Worm (Caenorhabditis elegans): Measurements from ENCODE around the gene clec-177.
"Not testable (repeated sequence)": the region's sequence is repeated elsewhere in the genome, so short reads cannot be mapped to it uniquely, and the experiment has no call there.

clec-177 gene

DNA sequence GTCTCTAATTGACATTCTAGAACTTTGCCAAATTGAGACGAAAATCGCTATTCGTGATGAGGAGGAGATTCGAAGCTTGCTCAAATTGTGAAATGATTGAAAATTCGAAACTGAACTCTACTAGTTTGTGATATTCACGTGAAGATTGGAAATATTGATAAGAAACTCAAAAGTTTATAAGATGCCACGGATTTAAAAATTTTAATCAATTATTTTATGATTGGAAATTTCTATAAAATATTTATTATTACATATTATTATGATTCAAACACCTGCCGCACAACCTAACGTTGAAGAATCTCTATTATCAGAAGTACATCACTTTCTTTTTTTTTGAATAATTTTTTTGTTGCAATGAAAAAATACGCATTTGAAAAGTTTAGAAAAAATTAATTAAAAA lies 2.2 kb downstream of the clec-177 start, which contains the start of gene E03H12.7:
TSS of gene E03H12.7 (minus strand) at position 101 of the 400 bp plus-strand sequence.
- no peak for TF ChIP-seq W03F9.2 (tag; optimal IDR thresholded peaks at IDR 0.05)
- no peak for TF ChIP-seq dao-5 (tag; optimal IDR thresholded peaks at IDR 0.05)
- no peak for TF ChIP-seq him-1 (tag; optimal IDR thresholded peaks at IDR 0.05)

DNA sequence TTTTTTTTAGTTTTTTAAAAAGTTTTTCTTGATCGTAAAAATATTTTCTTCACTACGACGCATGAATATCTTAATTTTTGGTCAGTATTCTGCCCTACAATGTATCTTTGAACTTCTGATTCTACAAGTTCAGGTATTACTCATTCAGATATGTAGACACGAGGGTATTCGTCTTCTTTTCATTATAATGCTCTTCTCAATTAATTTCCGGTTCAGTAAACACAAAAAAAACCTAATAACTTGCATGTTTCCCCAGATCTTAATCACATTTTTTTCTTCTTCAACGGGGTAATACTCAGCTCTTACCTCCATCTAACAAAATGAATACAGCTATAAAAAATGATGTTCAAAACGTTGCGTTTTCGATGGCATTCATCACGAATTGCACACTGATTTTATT lies 5.7 kb downstream of the clec-177 start, which contains the start of gene str-162:
TSS of gene str-162 (plus strand) at position 301 of the 400 bp plus-strand sequence.
- TF ChIP-seq W03F9.2 (tag; optimal IDR thresholded peaks at IDR 0.05): no peak
- no peak for TF ChIP-seq dao-5 (tag; optimal IDR thresholded peaks at IDR 0.05)

DNA sequence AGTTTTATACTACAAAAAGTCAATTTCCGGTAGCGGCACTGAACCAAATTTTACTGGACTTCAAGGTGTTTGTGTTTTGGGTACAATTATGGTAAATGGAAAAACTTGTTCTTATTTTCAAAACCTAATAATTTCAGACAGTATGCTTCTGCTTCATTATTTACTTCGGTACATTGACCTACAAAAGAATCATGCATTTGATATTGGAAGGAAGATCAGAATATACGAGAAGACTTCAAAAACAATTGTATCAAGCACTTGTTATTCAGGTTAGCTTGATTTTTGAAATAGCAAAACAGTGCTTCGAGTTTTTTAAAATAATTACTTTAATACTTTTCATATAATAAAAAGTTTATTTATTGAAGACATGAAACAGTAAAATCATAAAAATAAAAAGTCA lies 6.8 kb downstream of the clec-177 start:
- TF ChIP-seq W03F9.2 (tag; optimal IDR thresholded peaks at IDR 0.05) (no peak), him-1 (tag; optimal IDR thresholded peaks at IDR 0.05) (no peak)

DNA sequence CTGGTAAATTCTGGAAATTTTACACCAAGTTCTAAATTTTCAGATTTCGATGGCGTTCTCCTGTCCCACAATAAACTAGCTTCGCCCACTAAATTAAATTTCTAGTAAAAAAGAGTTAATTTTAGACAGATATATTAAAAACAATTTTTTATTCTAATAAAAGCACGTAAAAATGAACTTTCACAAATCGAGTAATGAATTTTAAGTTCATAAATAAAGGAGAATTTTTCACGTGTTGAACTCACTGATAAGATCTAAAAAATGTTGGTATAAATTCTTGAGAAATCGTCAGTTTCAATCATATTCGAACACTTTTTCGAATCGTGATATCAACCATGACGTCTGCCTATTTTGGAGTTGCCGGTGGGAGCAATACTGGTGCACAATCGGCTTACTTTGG lies 9.5 kb downstream of the clec-177 start, which contains the start of gene ssq-2:
TSS of gene ssq-2 (plus strand) at position 301 of the 400 bp plus-strand sequence.
- no peak for TF ChIP-seq him-1 (tag; optimal IDR thresholded peaks at IDR 0.05)
- no peak for TF ChIP-seq dao-5 (tag; optimal IDR thresholded peaks at IDR 0.05)
- TF ChIP-seq W03F9.2 (tag; optimal IDR thresholded peaks at IDR 0.05): no peak

DNA sequence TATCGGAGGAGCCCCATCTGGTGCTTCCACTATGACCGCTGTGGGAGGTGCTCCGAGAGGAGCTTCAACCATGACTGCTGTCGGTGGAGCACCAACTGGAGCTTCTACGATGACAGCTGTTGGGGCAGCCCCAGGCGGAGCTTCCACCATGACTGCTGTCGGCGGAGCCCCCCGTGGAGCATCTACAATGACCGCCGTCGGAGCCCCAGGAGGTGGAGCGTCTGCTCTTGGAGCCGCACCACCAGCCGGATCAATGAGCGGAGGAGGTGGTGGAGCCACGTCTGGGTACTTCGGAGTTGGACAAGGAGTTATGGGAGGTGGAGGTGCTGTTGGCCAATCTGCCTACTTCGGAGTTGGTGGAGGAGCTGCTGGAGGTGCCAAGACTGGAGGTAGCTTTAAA lies 10.6 kb downstream of the clec-177 start:
- no peak for TF ChIP-seq him-1 (tag; optimal IDR thresholded peaks at IDR 0.05)
- no peak for TF ChIP-seq W03F9.2 (tag; optimal IDR thresholded peaks at IDR 0.05)
- no peak for TF ChIP-seq dao-5 (tag; optimal IDR thresholded peaks at IDR 0.05)

DNA sequence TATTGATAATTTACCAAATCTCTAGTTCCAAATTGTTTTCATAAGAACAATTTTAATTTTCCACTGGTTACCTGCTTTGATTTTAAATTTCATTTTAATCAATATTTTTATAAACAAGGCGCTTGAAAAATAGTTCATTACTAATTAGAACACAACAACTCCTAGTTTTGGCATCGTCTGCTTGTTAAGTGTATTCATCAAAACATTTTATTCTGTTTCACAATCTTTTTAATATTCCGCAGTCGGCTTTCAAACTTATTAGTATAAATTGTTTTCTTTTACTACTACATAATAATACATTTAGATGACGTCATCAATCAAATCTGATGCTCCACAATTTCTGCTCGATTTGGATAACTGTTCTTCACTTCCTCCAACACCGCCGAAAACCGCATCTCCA lies 16.1 kb downstream of the clec-177 start, which contains the start of gene pes-1:
TSS of gene pes-1 (plus strand) at position 301 of the 400 bp plus-strand sequence.
- TF ChIP-seq dao-5 (tag; optimal IDR thresholded peaks at IDR 0.05) (no peak), him-1 (tag; optimal IDR thresholded peaks at IDR 0.05) (no peak), W03F9.2 (tag; optimal IDR thresholded peaks at IDR 0.05) (no peak)

DNA sequence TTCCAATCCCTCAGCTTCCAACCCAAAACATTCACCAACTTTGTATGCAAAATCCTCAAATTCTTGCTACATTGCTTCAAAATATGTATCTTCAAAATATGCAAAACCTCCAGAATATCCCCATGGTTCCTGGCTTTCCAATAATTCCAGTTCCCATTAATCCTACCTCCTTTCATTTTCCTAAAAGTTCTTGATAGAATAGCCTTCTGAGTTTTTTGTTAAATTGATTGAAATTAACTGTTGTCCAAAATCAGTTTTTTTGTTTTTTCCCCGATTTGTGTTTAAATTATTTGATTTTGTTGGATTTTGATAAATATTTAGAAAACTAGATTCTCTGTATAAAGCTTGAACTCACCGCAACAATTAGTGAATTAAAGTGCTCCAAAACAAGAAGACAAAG lies 18.8 kb downstream of the clec-177 start:
- no peak for TF ChIP-seq dao-5 (tag; optimal IDR thresholded peaks at IDR 0.05)
- TF ChIP-seq him-1 (tag; optimal IDR thresholded peaks at IDR 0.05): no peak
- no peak for TF ChIP-seq W03F9.2 (tag; optimal IDR thresholded peaks at IDR 0.05)

DNA sequence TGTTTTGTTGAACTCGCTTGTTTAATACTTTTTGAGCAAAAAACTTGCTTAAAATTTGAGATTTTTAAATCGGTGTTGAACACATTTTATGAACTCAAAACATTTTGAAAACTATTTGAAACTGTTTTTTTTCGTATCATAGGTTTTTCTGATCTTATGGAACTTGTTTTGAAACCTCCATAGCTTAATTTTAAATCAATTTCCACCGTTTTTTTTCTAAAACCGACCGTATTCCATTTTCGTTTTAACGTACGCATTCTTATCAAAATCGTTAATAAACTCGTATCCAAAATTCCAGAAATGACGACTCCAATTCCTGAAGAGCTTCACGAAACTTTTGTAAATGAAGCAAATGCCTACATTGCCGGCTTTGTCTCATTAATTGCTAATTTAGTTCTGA lies 22.0 kb downstream of the clec-177 start, which contains the start of gene srm-2:
TSS of gene srm-2 (plus strand) at position 301 of the 400 bp plus-strand sequence.
- no peak for TF ChIP-seq him-1 (tag; optimal IDR thresholded peaks at IDR 0.05)
- TF ChIP-seq dao-5 (tag; optimal IDR thresholded peaks at IDR 0.05): no peak
- TF ChIP-seq W03F9.2 (tag; optimal IDR thresholded peaks at IDR 0.05): no peak

DNA sequence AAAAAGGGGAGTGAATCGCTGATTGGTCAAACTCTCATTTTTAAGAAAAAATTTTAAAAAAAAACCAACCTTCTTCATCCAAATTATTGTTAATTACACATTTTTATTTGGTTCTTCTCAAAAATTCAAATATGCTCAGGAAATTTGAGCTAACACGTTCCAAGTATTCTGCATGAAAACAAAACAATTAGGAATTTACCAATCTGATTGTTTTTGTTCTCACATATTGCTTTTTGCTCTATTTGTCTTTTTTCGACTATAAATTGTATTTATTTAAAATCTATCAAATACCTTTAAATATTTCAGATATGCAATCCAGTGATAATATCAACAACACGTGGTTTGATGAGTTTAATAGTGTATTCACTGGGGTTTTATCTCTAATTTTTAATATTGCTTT lies 25.9 kb downstream of the clec-177 start, which contains the start of gene srm-1:
TSS of gene srm-1 (plus strand) at position 301 of the 400 bp plus-strand sequence.
- TF ChIP-seq W03F9.2 (tag; optimal IDR thresholded peaks at IDR 0.05): no peak
- no peak for TF ChIP-seq him-1 (tag; optimal IDR thresholded peaks at IDR 0.05)
- TF ChIP-seq dao-5 (tag; optimal IDR thresholded peaks at IDR 0.05): no peak

DNA sequence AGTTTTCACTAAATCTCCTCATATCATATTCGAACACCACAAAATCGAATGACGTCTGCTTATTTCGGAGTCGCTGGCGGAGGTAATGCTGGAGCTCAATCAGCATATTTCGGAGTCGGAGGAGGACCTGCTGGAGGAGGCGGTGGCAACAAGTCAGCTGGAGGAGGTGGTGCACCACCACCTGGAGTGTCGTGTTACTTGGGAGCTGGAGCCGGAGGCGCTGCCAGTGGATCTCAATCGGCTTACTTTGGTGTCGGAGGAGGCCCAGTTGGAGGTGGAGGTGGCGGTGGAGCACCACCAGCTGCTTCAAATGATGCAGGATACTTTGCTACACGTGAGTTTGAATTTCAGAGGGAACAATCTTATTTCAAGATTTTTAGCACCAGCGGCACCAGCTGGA lies 30.1 kb downstream of the clec-177 start, which contains the start of gene ssq-4:
TSS of gene ssq-4 (plus strand) at position 19 of the 400 bp plus-strand sequence.
- not testable (repeated sequence) for TF ChIP-seq him-1, W03F9.2, dao-5 (tag; optimal IDR thresholded peaks at IDR 0.05)

DNA sequence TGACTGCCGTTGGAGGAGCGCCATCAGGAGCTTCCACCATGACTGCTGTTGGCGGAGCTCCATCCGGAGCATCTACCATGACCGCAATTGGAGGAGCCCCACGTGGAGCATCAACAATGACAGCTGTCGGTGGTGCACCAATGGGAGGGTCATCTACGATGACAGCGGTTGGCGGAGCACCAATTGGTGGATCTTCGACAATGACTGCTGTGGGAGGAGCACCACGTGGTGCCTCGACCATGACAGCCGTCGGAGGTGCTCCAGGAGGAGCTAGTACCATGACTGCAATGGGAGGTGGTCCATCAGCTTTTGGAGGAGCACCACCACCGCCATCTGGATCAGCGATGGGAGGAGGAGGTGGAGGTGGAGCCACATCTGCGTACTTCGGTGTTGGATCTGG lies 30.7 kb downstream of the clec-177 start, which contains the start of gene T28H11.7:
TSS of gene T28H11.7 (minus strand) at position 101 of the 400 bp plus-strand sequence.
- TF ChIP-seq W03F9.2, dao-5, him-1 (tag; optimal IDR thresholded peaks at IDR 0.05): not testable (repeated sequence)

DNA sequence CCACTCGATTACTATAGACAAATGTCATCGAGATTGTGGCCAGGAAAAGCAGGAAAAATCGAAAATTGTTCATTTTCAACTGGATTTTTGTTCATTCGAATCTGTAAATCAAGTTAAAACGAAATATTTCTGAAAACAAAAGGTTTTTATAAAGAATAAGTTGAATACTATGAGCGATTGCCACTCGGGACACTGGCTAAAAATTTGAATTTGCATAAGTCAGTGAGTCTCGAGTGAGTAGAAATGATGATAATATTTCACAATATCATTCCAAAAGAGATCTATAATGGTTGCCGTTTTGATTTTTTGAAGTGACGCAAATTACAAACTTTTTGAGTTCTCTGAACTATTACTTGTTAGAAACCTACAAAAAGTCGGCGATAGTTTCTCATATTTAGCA lies 34.2 kb downstream of the clec-177 start, which contains the start of gene T28H11.8:
TSS of gene T28H11.8 (minus strand) at position 101 of the 400 bp plus-strand sequence.
- no peak for TF ChIP-seq dao-5 (tag; optimal IDR thresholded peaks at IDR 0.05)
- no peak for TF ChIP-seq W03F9.2 (tag; optimal IDR thresholded peaks at IDR 0.05)

DNA sequence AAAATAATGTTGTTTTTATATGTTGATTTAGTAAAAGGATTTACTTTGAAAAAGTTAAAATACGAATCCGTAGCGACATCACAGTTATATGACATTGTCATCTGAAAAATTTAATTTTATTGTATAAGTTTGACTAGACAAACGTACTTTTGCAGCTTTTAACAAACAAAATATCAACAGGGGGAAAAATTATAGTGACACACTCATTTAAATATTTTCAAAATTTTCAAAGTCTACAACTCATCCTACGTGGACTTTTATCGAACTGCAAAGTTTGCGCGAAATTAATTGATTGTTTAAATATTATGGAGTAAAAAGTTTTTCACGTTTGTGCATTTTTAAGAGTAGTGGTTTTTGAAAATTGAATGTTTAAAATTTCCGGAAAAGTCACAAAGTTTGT lies 39.3 kb downstream of the clec-177 start, which contains the start of gene C09B9.85:
TSS of gene C09B9.85 (minus strand) at position 101 of the 400 bp plus-strand sequence.
- TF ChIP-seq dao-5 (tag; optimal IDR thresholded peaks at IDR 0.05) (no peak), W03F9.2 (tag; optimal IDR thresholded peaks at IDR 0.05) (no peak), him-1 (tag; optimal IDR thresholded peaks at IDR 0.05) (no peak)

DNA sequence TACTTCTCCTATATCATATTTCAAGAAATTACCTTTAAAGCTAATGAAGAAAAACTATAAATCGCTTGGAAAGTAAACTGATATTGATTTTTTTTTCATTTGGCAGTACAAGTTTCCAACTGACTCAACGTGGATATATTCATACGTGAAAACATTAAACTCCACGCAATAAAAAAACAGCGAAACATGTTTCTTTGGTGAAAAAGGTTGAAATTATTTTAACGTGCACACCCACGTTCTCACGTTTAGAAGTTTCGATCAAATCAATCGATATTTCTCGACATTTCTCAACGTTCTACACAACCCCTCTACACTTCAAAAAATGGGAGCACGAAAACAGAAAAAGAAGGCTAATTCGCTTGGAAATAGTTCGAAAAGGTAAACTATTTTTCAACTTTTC lies 42.6 kb downstream of the clec-177 start, which contains the start of the genes best-6 and C09B9.2:
TSS of gene best-6 (minus strand) at position 101 of the 400 bp plus-strand sequence.
TSS of gene C09B9.2 (plus strand) at position 314 of the 400 bp plus-strand sequence.
- TF ChIP-seq dao-5 (tag; optimal IDR thresholded peaks at IDR 0.05) (no peak), him-1 (tag; optimal IDR thresholded peaks at IDR 0.05) (no peak), W03F9.2 (tag; optimal IDR thresholded peaks at IDR 0.05) (no peak)

Measured in whole organism, L4/young adult.